Worm (Caenorhabditis elegans) whole organism, late embryonic: ENCODE results near the gene C17H12.5.

ENCODE experiments used
- ama-1 ChIP-seq: fragments of 150-350 bp; optimal IDR thresholded peaks from 2 replicates; lab custom pipeline; 2014
- fax-1 ChIP-seq: sonication (generic microtip); optimal IDR thresholded peaks from 2 replicates; lab custom pipeline; 2016; ENCODE audit warnings: missing genotype, missing genetic modification characterization, missing compliant biosample characterization
- lim-6 ChIP-seq: sonication (generic microtip); optimal IDR thresholded peaks from 2 replicates; lab custom pipeline; 2016; ENCODE audit warnings: missing genetic modification characterization, missing compliant biosample characterization
- nhr-11 ChIP-seq: fragments of 150-350 bp; optimal IDR thresholded peaks from 2 replicates; lab custom pipeline; 2014; ENCODE audit warnings: missing biosample characterization, missing genetic modification characterization
- npax-4 ChIP-seq: sonication (generic microtip); optimal IDR thresholded peaks from 2 replicates; lab custom pipeline; 2016; ENCODE audit warnings: missing genetic modification characterization, missing compliant biosample characterization
- pag-3 ChIP-seq: sonication (generic microtip); optimal IDR thresholded peaks from 2 replicates; lab custom pipeline; 2016; ENCODE audit warnings: missing compliant biosample characterization, missing genetic modification characterization, borderline replicate concordance
- syd-9 ChIP-seq: sonication (generic microtip); optimal IDR thresholded peaks from 2 replicates; lab custom pipeline; 2016; ENCODE audit warnings: mild to moderate bottlenecking, missing genetic modification characterization, moderate library complexity, missing compliant biosample characterization

DNA sequence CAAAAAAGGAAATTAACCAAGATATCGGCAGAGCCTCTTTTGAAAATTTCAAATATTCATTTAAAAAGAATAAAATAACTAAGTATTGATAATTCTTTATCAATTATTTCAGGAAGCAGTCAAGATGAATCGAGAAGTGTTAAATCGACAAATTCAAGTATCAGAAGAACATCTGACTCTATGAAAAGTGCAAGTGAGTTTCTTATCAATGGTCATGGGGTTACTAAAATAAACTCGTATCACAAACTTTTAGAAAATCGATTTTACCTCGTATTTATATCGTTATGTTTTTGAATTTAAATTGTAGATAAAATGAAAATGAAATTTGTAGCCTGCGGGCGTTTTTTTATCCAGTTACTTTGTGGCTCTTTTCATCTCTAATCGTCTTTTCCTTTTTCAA lies 45.9 kb downstream of the C17H12.5 start:
- no peak for TF ChIP-seq fax-1 (tag; lab: Kevin White, UChicago)
- no peak for TF ChIP-seq npax-4
- TF ChIP-seq ama-1 (lab: Kevin White, UChicago), result no peak
- no peak for TF ChIP-seq pag-3 (tag; lab: Kevin White, UChicago)
- TF ChIP-seq syd-9 (tag; lab: Kevin White, UChicago), result no peak
- TF ChIP-seq nhr-11, result no peak
- no peak for TF ChIP-seq lim-6 (tag; lab: Kevin White, UChicago)
